Worm (Caenorhabditis elegans) whole organism, L4/young adult: Measurements from ENCODE around the gene nhr-235.

Source experiments
- W03F9.2 ChIP-seq: fragments of 150-350 bp; optimal IDR thresholded peaks from 2 replicates; lab custom pipeline; 2014; ENCODE audit warnings: missing biosample characterization, missing genetic modification characterization
- dao-5 ChIP-seq: sonication (generic microtip); optimal IDR thresholded peaks from 2 replicates; lab custom pipeline; 2016; ENCODE audit warnings: missing genotype, missing genetic modification characterization, moderate library complexity, missing compliant biosample characterization
- him-1 ChIP-seq: sonication (generic microtip); optimal IDR thresholded peaks from 2 replicates; lab custom pipeline; 2016; ENCODE audit warnings: missing genotype, missing genetic modification reagents, missing genetic modification characterization, missing compliant biosample characterization

- TF ChIP-seq W03F9.2 (tag; lab: Kevin White, UChicago) (no peak), him-1 (tag; lab: Kevin White, UChicago) (no peak), dao-5 (no peak)
Observed at ce11 chrII:12672512-12672911, 32.0 kb downstream of the nhr-235 start.
